Fruit fly (Drosophila melanogaster) whole organism, embryonic: Measurements from ENCODE around the gene CG2247.

Experiments used
- Bdp1 ChIP-seq: fragments of 200-800 bp; sonication (Bioruptor generic); optimal IDR thresholded peaks from 3 replicates; lab custom pipeline; 2016; ENCODE audit warnings: missing biosample characterization, missing genetic modification characterization
- Bgb ChIP-seq: fragments of 200-800 bp; sonication (Bioruptor generic); IDR thresholded peaks from 2 replicates; pipeline ENCODE4 v1.3.6; 2022; ENCODE audit warnings: missing biosample characterization, missing genetic modification characterization; ENCODE audit not compliant: partially characterized antibody
- CG12236 ChIP-seq: fragments of 200-800 bp; sonication (Bioruptor generic); optimal IDR thresholded peaks from 2 replicates; lab custom pipeline; 2016; ENCODE audit warnings: missing biosample characterization, missing genetic modification characterization
- CG12659 ChIP-seq: fragments of 200-800 bp; sonication (Bioruptor generic); optimal IDR thresholded peaks from 3 replicates; lab custom pipeline; 2017; ENCODE audit warnings: mild to moderate bottlenecking, missing biosample characterization, missing genetic modification reagents, missing genetic modification characterization
- CG13296 ChIP-seq: fragments of 200-800 bp; sonication (Bioruptor generic); optimal IDR thresholded peaks from 3 replicates; lab custom pipeline; 2018; ENCODE audit warnings: missing biosample characterization, mild to moderate bottlenecking, missing genetic modification characterization
- CG13894 ChIP-seq: fragments of 200-800 bp; sonication (Bioruptor generic); optimal IDR thresholded peaks from 3 replicates; lab custom pipeline; 2018; ENCODE audit warnings: missing biosample characterization, mild to moderate bottlenecking, missing genetic modification characterization, moderate library complexity
- CG14014 ChIP-seq: fragments of 200-800 bp; sonication (Bioruptor generic); IDR thresholded peaks from 2 replicates; pipeline ENCODE4 v1.3.6; 2022; ENCODE audit warnings: missing biosample characterization, missing genetic modification characterization
- CG17361 ChIP-seq: fragments of 200-800 bp; sonication (Bioruptor generic); IDR thresholded peaks from 3 replicates; pipeline ENCODE4 v1.3.6; 2022; ENCODE audit warnings: missing biosample characterization, missing genetic modification characterization
- CG2199 ChIP-seq: fragments of 200-800 bp; sonication (Bioruptor generic); IDR thresholded peaks from 3 replicates; pipeline ENCODE4 v1.3.6; 2022; ENCODE audit warnings: missing biosample characterization, missing genetic modification characterization
- CG33557 ChIP-seq: fragments of 200-800 bp; sonication (Bioruptor generic); optimal IDR thresholded peaks from 2 replicates; lab custom pipeline; 2019; ENCODE audit warnings: missing biosample characterization, mild to moderate bottlenecking, missing genetic modification characterization, moderate library complexity
- CG4707 ChIP-seq: fragments of 200-800 bp; sonication (Bioruptor generic); optimal IDR thresholded peaks from 2 replicates; lab custom pipeline; 2018; ENCODE audit warnings: missing biosample characterization, mild to moderate bottlenecking, missing genetic modification characterization, moderate library complexity
- CG4820 ChIP-seq: fragments of 200-800 bp; sonication (Bioruptor generic); optimal IDR thresholded peaks from 3 replicates; lab custom pipeline; 2016; ENCODE audit warnings: missing biosample characterization, missing genetic modification characterization
- CG6175 ChIP-seq: fragments of 200-800 bp; sonication (Bioruptor generic); IDR thresholded peaks from 3 replicates; pipeline ENCODE4 v1.3.6; 2022; ENCODE audit warnings: missing biosample characterization, missing genetic modification characterization
- CG6813 ChIP-seq: fragments of 200-800 bp; sonication (Bioruptor generic); optimal IDR thresholded peaks from 2 replicates; lab custom pipeline; 2017; ENCODE audit warnings: missing biosample characterization, missing genetic modification characterization, mild to moderate bottlenecking, moderate library complexity, missing genetic modification reagents
- CG7928 ChIP-seq: fragments of 200-800 bp; sonication (Bioruptor generic); optimal IDR thresholded peaks from 2 replicates; lab custom pipeline; 2017; ENCODE audit warnings: missing biosample characterization, mild to moderate bottlenecking, missing genetic modification characterization
- CG7987 ChIP-seq: fragments of 200-800 bp; sonication (Bioruptor generic); optimal IDR thresholded peaks from 2 replicates; lab custom pipeline; 2018; ENCODE audit warnings: missing biosample characterization, mild to moderate bottlenecking, missing genetic modification characterization, moderate library complexity
- CG9437 ChIP-seq: fragments of 200-800 bp; sonication (Bioruptor generic); optimal IDR thresholded peaks from 2 replicates; lab custom pipeline; 2018; ENCODE audit warnings: missing biosample characterization, mild to moderate bottlenecking, missing genetic modification characterization
- HLH4C ChIP-seq: fragments of 200-800 bp; sonication (Bioruptor generic); IDR thresholded peaks from 3 replicates; pipeline ENCODE4 v1.3.6; 2022; ENCODE audit warnings: missing biosample characterization, missing genetic modification characterization; ENCODE audit not compliant: partially characterized antibody
- HLHmδ ChIP-seq: fragments of 200-800 bp; sonication (Bioruptor generic); optimal IDR thresholded peaks from 2 replicates; lab custom pipeline; 2018; ENCODE audit warnings: missing biosample characterization, mild to moderate bottlenecking, missing genetic modification characterization, moderate library complexity
- Jarid2 ChIP-seq: fragments of 200-800 bp; sonication (Bioruptor generic); optimal IDR thresholded peaks from 3 replicates; lab custom pipeline; 2017; ENCODE audit warnings: mild to moderate bottlenecking, missing biosample characterization, missing genetic modification reagents, missing genetic modification characterization
- MESR4 ChIP-seq: fragments of 200-800 bp; sonication (Bioruptor generic); optimal IDR thresholded peaks from 2 replicates; lab custom pipeline; 2018; ENCODE audit warnings: missing biosample characterization, mild to moderate bottlenecking, missing genetic modification characterization, moderate library complexity
- Mad ChIP-seq: fragments of 200-800 bp; sonication (Bioruptor generic); optimal IDR thresholded peaks from 2 replicates; lab custom pipeline; 2016; ENCODE audit warnings: missing biosample characterization, missing genetic modification characterization
- Rx ChIP-seq: fragments of 200-800 bp; sonication (Bioruptor generic); IDR thresholded peaks from 2 replicates; pipeline ENCODE4 v1.3.6; 2022; ENCODE audit warnings: missing biosample characterization, missing genetic modification characterization
- Sox102F ChIP-seq: fragments of 200-800 bp; sonication (Bioruptor generic); optimal IDR thresholded peaks from 2 replicates; lab custom pipeline; 2018; ENCODE audit warnings: missing biosample characterization, mild to moderate bottlenecking, missing genetic modification characterization, moderate library complexity
- Stat92E ChIP-seq, 3 experiments: fragments of >200 bp in 2 of 3; fragments of 200-800 bp in 1 of 3; sonication (Bioruptor generic) in 1 of 3; optimal IDR thresholded peaks; 2 replicates each; lab custom pipeline; 2017 to 2019; ENCODE audit warnings: missing biosample characterization in 3 of 3, missing genetic modification characterization in 3 of 3, mild to moderate bottlenecking in 1 of 3, moderate library complexity in 1 of 3
- Taf1 ChIP-seq: fragments of 200-800 bp; sonication (Bioruptor generic); IDR thresholded peaks from 2 replicates; pipeline ENCODE4 v1.3.6; 2022; ENCODE audit warnings: missing biosample characterization, missing genetic modification characterization
- Xbp1 ChIP-seq: fragments of 200-800 bp; sonication (Bioruptor generic); optimal IDR thresholded peaks from 3 replicates; lab custom pipeline; 2016; ENCODE audit warnings: missing biosample characterization, mild to moderate bottlenecking, missing genetic modification characterization
- ac ChIP-seq: fragments of 200-800 bp; sonication (Bioruptor generic); optimal IDR thresholded peaks from 3 replicates; lab custom pipeline; 2017; ENCODE audit warnings: missing biosample characterization, mild to moderate bottlenecking, missing genetic modification characterization
- amos ChIP-seq: fragments of 200-800 bp; sonication (Bioruptor generic); IDR thresholded peaks from 2 replicates; pipeline ENCODE4 v1.3.6; 2022; ENCODE audit warnings: missing biosample characterization, missing genetic modification characterization; ENCODE audit not compliant: partially characterized antibody
- bowl ChIP-seq: fragments of 200-800 bp; sonication (Bioruptor generic); IDR thresholded peaks from 2 replicates; pipeline ENCODE4 v1.3.6; 2022; ENCODE audit warnings: missing biosample characterization, missing genetic modification characterization
- cad ChIP-seq: fragments of >200 bp; optimal IDR thresholded peaks from 2 replicates; lab custom pipeline; 2017; ENCODE audit warnings: missing biosample characterization, missing genetic modification characterization
- ewg ChIP-seq: fragments of 200-800 bp; sonication (Bioruptor generic); optimal IDR thresholded peaks from 3 replicates; lab custom pipeline; 2017; ENCODE audit warnings: mild to moderate bottlenecking, missing biosample characterization, missing genetic modification reagents, missing genetic modification characterization
- exex ChIP-seq: fragments of 200-800 bp; sonication (Bioruptor generic); optimal IDR thresholded peaks from 4 replicates; lab custom pipeline; 2018; ENCODE audit warnings: missing biosample characterization, mild to moderate bottlenecking, missing genetic modification characterization, moderate library complexity
- eyg ChIP-seq: fragments of 200-800 bp; sonication (Bioruptor generic); optimal IDR thresholded peaks from 3 replicates; lab custom pipeline; 2016; ENCODE audit warnings: missing biosample characterization, missing genetic modification characterization
- gfzf ChIP-seq: fragments of 200-800 bp; sonication (Bioruptor generic); optimal IDR thresholded peaks from 2 replicates; lab custom pipeline; 2016; ENCODE audit warnings: missing biosample characterization, mild to moderate bottlenecking, missing genetic modification characterization, moderate library complexity
- gt ChIP-seq: fragments of 200-800 bp; sonication (Bioruptor generic); IDR thresholded peaks from 2 replicates; pipeline ENCODE4 v1.3.6; 2022; ENCODE audit warnings: missing biosample characterization, missing genetic modification characterization
- jigr1 ChIP-seq: fragments of 200-800 bp; sonication (Bioruptor generic); IDR thresholded peaks from 3 replicates; pipeline ENCODE4 v1.3.6; 2022; ENCODE audit warnings: missing biosample characterization, missing genetic modification characterization
- kah ChIP-seq: fragments of 200-800 bp; sonication (Bioruptor generic); optimal IDR thresholded peaks from 2 replicates; lab custom pipeline; 2018; ENCODE audit warnings: missing biosample characterization, mild to moderate bottlenecking, missing genetic modification characterization
- kni ChIP-seq: fragments of 200-800 bp; sonication (Bioruptor generic); optimal IDR thresholded peaks from 3 replicates; lab custom pipeline; 2017; ENCODE audit warnings: mild to moderate bottlenecking, missing biosample characterization, missing genetic modification reagents, missing genetic modification characterization
- nerfin-1 ChIP-seq: fragments of 200-800 bp; sonication (Bioruptor generic); optimal IDR thresholded peaks from 3 replicates; lab custom pipeline; 2019; ENCODE audit warnings: missing biosample characterization, mild to moderate bottlenecking, missing genetic modification characterization, moderate library complexity
- onecut ChIP-seq: fragments of 200-800 bp; sonication (Bioruptor generic); IDR thresholded peaks from 2 replicates; pipeline ENCODE4 v1.3.6; 2022; ENCODE audit warnings: missing biosample characterization, missing genetic modification characterization
- pita ChIP-seq: fragments of 200-800 bp; sonication (Bioruptor generic); optimal IDR thresholded peaks from 2 replicates; lab custom pipeline; 2017; ENCODE audit warnings: missing biosample characterization, mild to moderate bottlenecking, missing genetic modification characterization
- scrt ChIP-seq: fragments of 200-800 bp; sonication (Bioruptor generic); optimal IDR thresholded peaks from 2 replicates; lab custom pipeline; 2018; ENCODE audit warnings: missing biosample characterization, mild to moderate bottlenecking, missing genetic modification characterization, moderate library complexity
- slp2 ChIP-seq: fragments of 200-800 bp; sonication (Bioruptor generic); optimal IDR thresholded peaks from 2 replicates; lab custom pipeline; 2016; ENCODE audit warnings: missing biosample characterization, missing genetic modification characterization
- sqz ChIP-seq: fragments of 200-800 bp; sonication (Bioruptor generic); optimal IDR thresholded peaks from 3 replicates; lab custom pipeline; 2018; ENCODE audit warnings: missing biosample characterization, mild to moderate bottlenecking, missing genetic modification characterization
- sug ChIP-seq: fragments of 200-800 bp; optimal IDR thresholded peaks from 2 replicates; lab custom pipeline; 2019; ENCODE audit warnings: missing biosample characterization, mild to moderate bottlenecking, missing genetic modification characterization, moderate library complexity
- unpg ChIP-seq: fragments of 200-800 bp; sonication (Bioruptor generic); optimal IDR thresholded peaks from 3 replicates; lab custom pipeline; 2018; ENCODE audit warnings: missing biosample characterization, mild to moderate bottlenecking, missing genetic modification characterization, moderate library complexity
- wdn ChIP-seq: fragments of 200-800 bp; sonication (Bioruptor generic); IDR thresholded peaks from 2 replicates; pipeline ENCODE4 v1.3.6; 2022; ENCODE audit warnings: missing biosample characterization, missing genetic modification characterization

The CG2247 gene

DNA sequence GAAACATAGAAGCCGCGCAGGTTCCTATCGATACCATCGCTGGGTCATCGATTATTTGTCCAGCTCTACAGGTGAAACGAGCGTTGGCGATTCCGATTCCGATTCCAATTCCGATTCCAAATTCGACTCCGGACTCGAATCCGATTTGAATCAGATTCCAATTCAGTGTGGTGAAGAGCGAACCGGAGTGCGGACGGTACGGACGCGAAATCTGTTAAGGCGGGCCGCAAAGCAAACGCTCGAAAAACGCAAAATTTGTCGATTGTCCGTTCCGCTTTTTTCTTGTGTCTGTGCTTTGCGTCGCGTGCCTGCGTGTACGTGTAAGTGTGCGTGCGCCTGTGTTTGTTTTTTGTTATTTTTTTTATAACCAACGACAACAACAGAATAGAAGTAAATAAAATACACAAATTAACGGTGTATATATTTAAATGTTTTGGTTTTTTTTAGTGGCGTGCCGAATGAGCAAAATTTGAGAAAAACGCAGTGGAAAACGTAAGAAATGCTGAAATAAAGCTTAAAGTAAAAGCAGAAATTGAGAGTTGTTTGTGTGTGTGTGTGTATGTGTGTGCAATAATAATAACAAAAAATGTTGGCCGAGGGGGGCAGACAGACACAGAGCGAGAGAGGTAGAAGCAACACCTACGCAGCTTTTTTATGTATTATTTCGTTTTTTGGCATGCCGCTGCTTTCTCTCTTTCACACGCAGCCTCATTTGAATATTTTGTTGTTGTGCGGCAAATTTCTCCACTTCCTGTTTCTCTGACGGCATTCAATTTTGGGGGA lies 10.6 kb upstream of the CG2247 start, which contains the start of gene Ptp10D (continued):
- TF ChIP-seq CG13894 (tag; lab: Kevin White, UChicago), result peak; percentile 65
- peak; percentile 69 for TF ChIP-seq HLHmδ (GFP tag; lab: Kevin White, UChicago)
- TF ChIP-seq Xbp1 (GFP tag; lab: Kevin White, UChicago), result no peak
- TF ChIP-seq gfzf (GFP tag; lab: Kevin White, UChicago), result peak; percentile 0
- TF ChIP-seq ac (GFP tag; lab: Kevin White, UChicago), result no peak
- peak; percentile 96 for TF ChIP-seq Bgb (GFP tag; lab: Robert Waterston, UW)
- peak; percentile 9 for TF ChIP-seq CG9437 (GFP tag; lab: Kevin White, UChicago)
- TF ChIP-seq CG4707, result no peak
- no peak for TF ChIP-seq slp2
- TF ChIP-seq sqz (GFP tag; lab: Kevin White, UChicago), result peak; percentile 85
- TF ChIP-seq wdn (GFP tag; lab: Robert Waterston, UW), result 0 out of 2 replicates have a peak, but pooled peaks have one; percentile 22
- no peak for TF ChIP-seq kni (GFP tag; lab: Kevin White, UChicago)
- no peak for TF ChIP-seq bowl (GFP tag; lab: Robert Waterston, UW)
- peak; percentile 58 for TF ChIP-seq onecut (GFP tag; lab: Robert Waterston, UW)
- TF ChIP-seq kah (GFP tag; lab: Kevin White, UChicago), result no peak
- peak; percentile 30 for TF ChIP-seq ewg (GFP tag; lab: Kevin White, UChicago)
- peak; percentile 42 for TF ChIP-seq CG7987 (GFP tag; lab: Kevin White, UChicago)
- no peak for TF ChIP-seq jigr1 (GFP tag; lab: Robert Waterston, UW)
- TF ChIP-seq unpg, result peak; percentile 1
- TF ChIP-seq Bdp1 (GFP tag; lab: Kevin White, UChicago), result peak; percentile 21
- peak; percentile 73 for TF ChIP-seq CG12659 (GFP tag; lab: Kevin White, UChicago)
- TF ChIP-seq CG17361 (GFP tag; lab: Robert Waterston, UW), result no peak
- no peak for TF ChIP-seq Mad
- TF ChIP-seq Taf1 (GFP tag; lab: Robert Waterston, UW), result no peak
- TF ChIP-seq cad (GFP tag; lab: Kevin White, UChicago), result no peak
- no peak for TF ChIP-seq CG7928 (GFP tag; lab: Kevin White, UChicago)
- TF ChIP-seq MESR4 (GFP tag; lab: Kevin White, UChicago), result peak; percentile 25
- no peak for TF ChIP-seq eyg (GFP tag; lab: Kevin White, UChicago)
- TF ChIP-seq CG6813 (GFP tag; lab: Kevin White, UChicago), result peak; percentile 14
- peak; percentile 97 for TF ChIP-seq Jarid2 (GFP tag; lab: Kevin White, UChicago)
- TF ChIP-seq pita, result no peak
- TF ChIP-seq CG4820 (GFP tag; lab: Kevin White, UChicago), result no peak
- peak; percentile 85 for TF ChIP-seq HLH4C (GFP tag; lab: Robert Waterston, UW)
- no peak for TF ChIP-seq exex
- peak; percentile 35 for TF ChIP-seq sug (tag; lab: Kevin White, UChicago)
- peak; percentile 49; the same call in 2 of the 3 replicates for TF ChIP-seq CG6175 (GFP tag; lab: Robert Waterston, UW)
- no peak for TF ChIP-seq Sox102F
- TF ChIP-seq Stat92E (GFP tag; optimal IDR thresholded peaks at IDR 0.05; lab: Kevin White, UChicago), result peak in 1 of 3 experiments; percentile 16
- peak; percentile 19 for TF ChIP-seq CG13296
- TF ChIP-seq CG2199 (GFP tag; lab: Robert Waterston, UW), result peak; percentile 75; the same call in 1 of the 3 replicates
- no peak for TF ChIP-seq gt (GFP tag; lab: Robert Waterston, UW)
- peak; percentile 96 for TF ChIP-seq amos
- peak; percentile 16 for TF ChIP-seq nerfin-1 (tag; lab: Kevin White, UChicago)
- peak; percentile 22 for TF ChIP-seq scrt (GFP tag; lab: Kevin White, UChicago)
- TF ChIP-seq Rx (GFP tag; lab: Robert Waterston, UW), result no peak
- TF ChIP-seq CG14014 (GFP tag; lab: Robert Waterston, UW), result peak; percentile 16; the same call in 1 of the 2 replicates
- TF ChIP-seq CG12236 (GFP tag; lab: Kevin White, UChicago), result no peak
- TF ChIP-seq CG33557, result no peak
